Fruit fly (Drosophila melanogaster) whole organism: ENCODE measurements around the gene CG14391.

ENCODE experiments used
- CG8478 ChIP-seq: fragments of >200 bp; optimal IDR thresholded peaks from 2 replicates; lab custom pipeline; 2018; ENCODE audit warnings: inconsistent platforms
- Dll ChIP-seq: fragments of >200 bp; optimal IDR thresholded peaks from 2 replicates; lab custom pipeline; 2017
- psq ChIP-seq: fragments of >200 bp; optimal IDR thresholded peaks from 2 replicates; lab custom pipeline; 2017
- usp ChIP-seq: fragments of >200 bp; optimal IDR thresholded peaks from 2 replicates; lab custom pipeline; 2017; ENCODE audit warnings: missing biosample characterization, missing genetic modification characterization, mixed read lengths

dm6 chr3R:12716251-12716650 lies 21.6 kb upstream of the CG14391 start:
- TF ChIP-seq psq (no peak), Dll (lab: Kevin White, UChicago) (no peak), usp (GFP tag; lab: Kevin White, UChicago) (no peak), CG8478 (lab: Kevin White, UChicago) (no peak)
